Worm (Caenorhabditis elegans) whole organism, L1 larva: ENCODE measurements around the gene oac-4.

ENCODE experiments used
- C34B4.2 ChIP-seq: sonication (generic microtip); optimal IDR thresholded peaks from 2 replicates; lab custom pipeline; 2017; ENCODE audit warnings: mild to moderate bottlenecking, missing genetic modification characterization, missing compliant biosample characterization
- efl-1 ChIP-seq, 4 experiments: fragments of 150-350 bp; optimal IDR thresholded peaks in 3 of 4; peaks in 1 of 4; 1 replicate in 1 of 4; 2 replicates in 3 of 4; lab custom pipeline; 2014; ENCODE audit warnings: missing biosample characterization in 2 of 4, missing genetic modification characterization in 2 of 4, missing genetic modification reagents in 2 of 4
- skn-1 ChIP-seq: fragments of 150-350 bp; optimal IDR thresholded peaks from 2 replicates; lab custom pipeline; 2014; ENCODE audit warnings: missing biosample characterization, missing genetic modification characterization

- TF ChIP-seq efl-1 (optimal IDR thresholded peaks at IDR 0.05; lab: Kevin White, UChicago) (no peak), efl-1 (GFP tag; optimal IDR thresholded peaks at IDR 0.05 in 1 of 2; lab: Kevin White, UChicago) (no peak), skn-1 (no peak), C34B4.2 (tag; lab: Kevin White, UChicago) (no peak)
These were observed 48.7 kb downstream of the oac-4 start, which contains the start of gene T24E12.13 for ce11 chrII:3787151-3787550.
